Worm (Caenorhabditis elegans) whole organism, young adult: ENCODE results near the gene srt-52.

ENCODE experiments used
- B0261.1 ChIP-seq: sonication (generic microtip); optimal IDR thresholded peaks from 2 replicates; lab custom pipeline; 2016; ENCODE audit warnings: mild to moderate bottlenecking, missing genetic modification characterization, moderate library complexity, missing compliant biosample characterization
- B0336.3 ChIP-seq: fragments of 200-800 bp; sonication (Bioruptor generic); IDR thresholded peaks from 2 replicates; pipeline ENCODE4 v1.3.6; 2022; ENCODE audit warnings: missing genetic modification characterization, missing compliant biosample characterization
- F33H1.4 ChIP-seq: fragments of 200-800 bp; sonication (Bioruptor generic); IDR thresholded peaks from 2 replicates; pipeline ENCODE4 v1.3.6; 2022; ENCODE audit warnings: missing genetic modification reagents, missing genetic modification characterization, missing compliant biosample characterization
- F39B2.1 ChIP-seq: fragments of 200-800 bp; sonication (Bioruptor generic); IDR thresholded peaks from 2 replicates; pipeline ENCODE4 v1.3.6; 2022; ENCODE audit warnings: missing genetic modification reagents, missing genetic modification characterization, missing compliant biosample characterization
- Y56A3A.18 ChIP-seq: fragments of 200-800 bp; sonication (Bioruptor generic); IDR thresholded peaks from 2 replicates; pipeline ENCODE4 v1.3.6; 2022; ENCODE audit warnings: missing genetic modification reagents, missing genetic modification characterization, missing compliant biosample characterization
- aptf-2 ChIP-seq: fragments of 200-800 bp; sonication (Bioruptor generic); conservative IDR thresholded peaks from 2 replicates; pipeline ENCODE4 v1.3.6; 2022; ENCODE audit warnings: missing genetic modification reagents, missing genetic modification characterization, missing compliant biosample characterization
- athp-1 ChIP-seq: sonication (generic microtip); optimal IDR thresholded peaks from 2 replicates; lab custom pipeline; 2017; ENCODE audit warnings: mild to moderate bottlenecking, missing genetic modification characterization, missing compliant biosample characterization
- attf-6 ChIP-seq: fragments of 200-800 bp; sonication (Bioruptor generic); IDR thresholded peaks from 2 replicates; pipeline ENCODE4 v1.3.6; 2022; ENCODE audit warnings: missing genetic modification reagents, missing genetic modification characterization, missing compliant biosample characterization
- cebp-1 ChIP-seq, 2 experiments: fragments of 200-800 bp in 1 of 2; sonication (Bioruptor generic) in 1 of 2; sonication (generic microtip) in 1 of 2; IDR thresholded peaks in 1 of 2; optimal IDR thresholded peaks in 1 of 2; 2 replicates each; pipeline versions ENCODE4 v1.3.6 to Lab custom; 2017 to 2022; ENCODE audit warnings: missing compliant biosample characterization in 2 of 2, missing genetic modification characterization in 2 of 2, mild to moderate bottlenecking in 1 of 2, missing genetic modification reagents in 1 of 2, moderate library complexity in 1 of 2
- ceh-100 ChIP-seq: fragments of 200-800 bp; sonication (Bioruptor generic); IDR thresholded peaks from 2 replicates; pipeline ENCODE4 v1.3.6; 2022; ENCODE audit warnings: missing genetic modification reagents, missing genetic modification characterization, missing compliant biosample characterization
- ceh-91 ChIP-seq: fragments of 200-800 bp; sonication (Bioruptor generic); IDR thresholded peaks from 2 replicates; pipeline ENCODE4 v1.3.6; 2022; ENCODE audit warnings: missing genetic modification reagents, missing genetic modification characterization, missing compliant biosample characterization
- die-1 ChIP-seq: sonication (generic microtip); optimal IDR thresholded peaks from 2 replicates; lab custom pipeline; 2016; ENCODE audit warnings: missing genotype, mild to moderate bottlenecking, missing genetic modification characterization, missing compliant biosample characterization
- egrh-3 ChIP-seq: fragments of 200-800 bp; sonication (Bioruptor generic); IDR thresholded peaks from 2 replicates; pipeline ENCODE4 v1.3.6; 2022; ENCODE audit warnings: missing genetic modification reagents, missing genetic modification characterization, missing compliant biosample characterization
- fkh-3 ChIP-seq: sonication (generic microtip); optimal IDR thresholded peaks from 2 replicates; lab custom pipeline; 2016; ENCODE audit warnings: mild to moderate bottlenecking, missing genetic modification characterization, missing compliant biosample characterization
- hlh-26 ChIP-seq: fragments of 200-800 bp; sonication (Bioruptor generic); conservative IDR thresholded peaks from 2 replicates; pipeline ENCODE4 v1.3.6; 2022; ENCODE audit warnings: missing genetic modification reagents, missing genetic modification characterization, missing compliant biosample characterization
- hmg-1.2 ChIP-seq: fragments of 200-800 bp; sonication (Bioruptor generic); IDR thresholded peaks from 2 replicates; pipeline ENCODE4 v1.3.6; 2022; ENCODE audit warnings: missing genetic modification reagents, missing genetic modification characterization, missing compliant biosample characterization
- hsf-1 ChIP-seq: fragments of 200-800 bp; sonication (Bioruptor generic); IDR thresholded peaks from 2 replicates; pipeline ENCODE4 v1.3.6; 2022; ENCODE audit warnings: missing genetic modification reagents, missing genetic modification characterization, missing compliant biosample characterization
- lin-26 ChIP-seq: fragments of 200-800 bp; sonication (Bioruptor generic); IDR thresholded peaks from 2 replicates; pipeline ENCODE4 v1.3.6; 2022; ENCODE audit warnings: missing genetic modification reagents, missing genetic modification characterization, missing compliant biosample characterization
- lin-54 ChIP-seq: fragments of 200-800 bp; sonication (Bioruptor generic); optimal IDR thresholded peaks from 2 replicates; lab custom pipeline; 2018; ENCODE audit warnings: mild to moderate bottlenecking, missing genetic modification characterization, missing compliant biosample characterization
- lsl-1 ChIP-seq: fragments of 200-800 bp; sonication (Bioruptor generic); optimal IDR thresholded peaks from 2 replicates; lab custom pipeline; 2018; ENCODE audit warnings: mild to moderate bottlenecking, missing genetic modification characterization, moderate library complexity, missing compliant biosample characterization
- madf-3 ChIP-seq: fragments of 200-800 bp; sonication (Bioruptor generic); IDR thresholded peaks from 2 replicates; pipeline ENCODE4 v1.3.6; 2022; ENCODE audit warnings: missing genetic modification reagents, missing genetic modification characterization, missing compliant biosample characterization
- madf-6 ChIP-seq: fragments of 200-800 bp; sonication (Bioruptor generic); IDR thresholded peaks from 2 replicates; pipeline ENCODE4 v1.3.6; 2022; ENCODE audit warnings: missing genetic modification reagents, missing genetic modification characterization, missing compliant biosample characterization
- mcd-1 ChIP-seq: fragments of 200-800 bp; sonication (Bioruptor generic); IDR thresholded peaks from 2 replicates; pipeline ENCODE4 v1.3.6; 2022; ENCODE audit warnings: missing genetic modification reagents, missing genetic modification characterization, missing compliant biosample characterization
- nfya-2 ChIP-seq: fragments of 200-800 bp; sonication (Bioruptor generic); IDR thresholded peaks from 2 replicates; pipeline ENCODE4 v1.3.6; 2022; ENCODE audit warnings: missing genetic modification reagents, missing genetic modification characterization, missing compliant biosample characterization
- nhr-179 ChIP-seq: sonication (generic microtip); optimal IDR thresholded peaks from 2 replicates; lab custom pipeline; 2016; ENCODE audit warnings: mild to moderate bottlenecking, missing genetic modification characterization, missing compliant biosample characterization
- pbrm-1 ChIP-seq: fragments of 200-800 bp; sonication (Bioruptor generic); IDR thresholded peaks from 2 replicates; pipeline ENCODE4 v1.3.6; 2022; ENCODE audit warnings: missing genetic modification reagents, missing genetic modification characterization, missing compliant biosample characterization
- rcor-1 ChIP-seq: fragments of 200-800 bp; sonication (Bioruptor generic); IDR thresholded peaks from 2 replicates; pipeline ENCODE4 v1.3.6; 2022; ENCODE audit warnings: missing genetic modification reagents, missing genetic modification characterization, missing compliant biosample characterization
- rpc-1 ChIP-seq, 2 experiments: fragments of 150-350 bp in 1 of 2; sonication (generic microtip) in 1 of 2; optimal IDR thresholded peaks; 2 replicates each; lab custom pipeline; 2014 to 2018; ENCODE audit warnings: missing biosample characterization in 1 of 2, missing genetic modification characterization in 1 of 2, missing genetic modification reagents in 1 of 2, missing genotype in 1 of 2
- snpc-1.1 ChIP-seq: sonication (generic microtip); optimal IDR thresholded peaks from 2 replicates; lab custom pipeline; 2017; ENCODE audit warnings: missing genetic modification characterization, mild to moderate bottlenecking, missing compliant biosample characterization, antibody characterized with exemption, moderate library complexity, missing genotype, missing genetic modification reagents; ENCODE audit not compliant: insufficient read depth
- snpc-1.3 ChIP-seq: sonication (generic microtip); optimal IDR thresholded peaks from 2 replicates; lab custom pipeline; 2017; ENCODE audit warnings: missing genetic modification characterization, mild to moderate bottlenecking, missing compliant biosample characterization, antibody characterized with exemption, moderate library complexity, missing genotype, missing genetic modification reagents; ENCODE audit not compliant: insufficient read depth
- tbp1 ChIP-seq: fragments of 200-800 bp; sonication (Bioruptor generic); optimal IDR thresholded peaks from 2 replicates; lab custom pipeline; 2018; ENCODE audit warnings: mild to moderate bottlenecking, missing genetic modification characterization, missing compliant biosample characterization
- tlf-1 ChIP-seq: fragments of 200-800 bp; sonication (Bioruptor generic); optimal IDR thresholded peaks from 2 replicates; lab custom pipeline; 2018; ENCODE audit warnings: mild to moderate bottlenecking, missing genetic modification characterization, missing compliant biosample characterization
- zim-3 ChIP-seq: sonication (generic microtip); optimal IDR thresholded peaks from 2 replicates; lab custom pipeline; 2017; ENCODE audit warnings: mild to moderate bottlenecking, missing genetic modification characterization, moderate library complexity, missing compliant biosample characterization
- ztf-18 ChIP-seq: sonication (generic microtip); optimal IDR thresholded peaks from 2 replicates; lab custom pipeline; 2016; ENCODE audit warnings: missing genotype, mild to moderate bottlenecking, missing genetic modification characterization, missing compliant biosample characterization
- ztf-26 ChIP-seq: sonication (generic microtip); optimal IDR thresholded peaks from 2 replicates; lab custom pipeline; 2017; ENCODE audit warnings: missing genetic modification characterization, missing compliant biosample characterization

Gene srt-52

DNA sequence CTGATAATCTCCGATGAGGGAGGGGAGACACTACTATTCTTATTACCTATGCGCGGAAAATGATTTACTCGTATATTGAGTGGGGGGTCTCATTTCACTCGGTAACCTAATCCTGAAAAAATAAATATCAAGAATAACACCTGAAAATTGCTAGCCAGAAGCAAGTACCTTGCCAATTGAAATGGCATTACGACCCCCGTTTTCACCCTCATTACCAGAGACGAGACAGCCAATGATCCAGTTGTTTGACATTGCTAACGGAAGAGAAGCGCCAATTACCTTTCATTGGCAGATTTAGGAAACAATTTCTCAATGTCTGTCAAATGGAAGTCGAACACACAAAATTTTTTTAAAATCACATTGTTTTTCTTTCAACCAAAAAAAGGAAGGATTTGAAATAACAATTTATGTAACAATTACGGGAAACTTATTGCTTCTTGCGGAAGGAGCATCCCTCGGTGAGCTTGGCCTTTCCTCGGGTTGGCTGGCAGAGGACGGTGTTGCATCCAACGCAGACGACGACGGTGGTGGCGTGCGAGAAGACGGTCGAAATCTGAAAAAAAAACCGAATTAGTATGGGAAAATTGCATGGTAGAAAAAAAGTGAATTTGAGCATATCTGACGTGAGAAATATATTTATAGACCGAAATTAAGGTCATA is 47.3 kb upstream of the srt-52 start (continued):
- TF ChIP-seq snpc-1.1 (tag; lab: Kevin White, UChicago) (peak; percentile 7), Y56A3A.18 (GFP tag; lab: Robert Waterston, UW) (peak; percentile 79), madf-3 (GFP tag; lab: Robert Waterston, UW) (peak; percentile 47; the same call in 1 of the 2 replicates), ztf-26 (tag; lab: Kevin White, UChicago) (no peak), fkh-3 (tag; lab: Kevin White, UChicago) (peak; percentile 33), F39B2.1 (GFP tag; lab: Robert Waterston, UW) (peak; percentile 74), lin-54 (peak; percentile 76), aptf-2 (GFP tag; lab: Robert Waterston, UW) (no peak), hsf-1 (GFP tag; lab: Robert Waterston, UW) (peak; percentile 80), nfya-2 (GFP tag; lab: Robert Waterston, UW) (0 out of 2 replicates have a peak, but pooled peaks have one; percentile 62), mcd-1 (GFP tag; lab: Robert Waterston, UW) (peak; percentile 41; the same call in 1 of the 2 replicates), B0261.1 (tag; lab: Kevin White, UChicago) (no peak), madf-6 (GFP tag; lab: Robert Waterston, UW) (peak; percentile 81), ceh-100 (GFP tag; lab: Robert Waterston, UW) (peak; percentile 46), die-1 (tag; lab: Kevin White, UChicago) (peak; percentile 6), lin-26 (GFP tag; lab: Robert Waterston, UW) (peak; percentile 69; the same call in 1 of the 2 replicates), hmg-1.2 (GFP tag; lab: Robert Waterston, UW) (peak; percentile 44), B0336.3 (GFP tag; lab: Robert Waterston, UW) (peak; percentile 95), snpc-1.3 (tag; lab: Kevin White, UChicago) (peak; percentile 34), athp-1 (tag; lab: Kevin White, UChicago) (peak; percentile 32), zim-3 (tag; lab: Kevin White, UChicago) (peak; percentile 61), tlf-1 (peak; percentile 12), tbp1 (GFP tag; lab: Kevin White, UChicago) (peak; percentile 41), cebp-1 (GFP tag; IDR thresholded peaks at IDR 0.05; lab: Robert Waterston, UW) (no peak), cebp-1 (tag; optimal IDR thresholded peaks at IDR 0.05; lab: Kevin White, UChicago) (peak; percentile 29), rcor-1 (GFP tag; lab: Robert Waterston, UW) (peak; percentile 66; the same call in 1 of the 2 replicates), pbrm-1 (GFP tag; lab: Robert Waterston, UW) (peak; percentile 70)

DNA sequence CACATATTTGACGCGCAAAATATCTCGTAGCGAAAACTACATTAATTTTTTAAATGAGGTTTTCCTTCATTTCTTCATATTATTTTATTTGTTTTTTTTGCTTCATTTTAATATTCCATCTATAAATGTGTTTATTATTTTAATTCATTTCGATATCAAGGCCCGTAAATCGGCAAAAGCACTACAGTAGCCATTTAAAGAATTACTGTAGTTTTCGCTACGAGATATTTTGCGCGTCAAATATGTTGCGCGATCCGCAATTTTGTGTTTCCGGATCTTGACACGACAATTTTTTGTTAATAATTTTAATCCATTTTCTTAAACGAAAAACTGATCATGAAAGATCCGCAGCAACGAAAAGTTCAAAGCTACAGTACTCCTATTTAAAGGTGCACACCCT is 46.3 kb upstream of the srt-52 start:
- TF ChIP-seq nhr-179 (tag; lab: Kevin White, UChicago) (no peak), ztf-18 (tag; lab: Kevin White, UChicago) (no peak), ceh-91 (GFP tag; lab: Robert Waterston, UW) (peak; percentile 51), nfya-2 (GFP tag; lab: Robert Waterston, UW) (no peak), F33H1.4 (GFP tag; lab: Robert Waterston, UW) (peak; percentile 37; the same call in 1 of the 2 replicates), egrh-3 (GFP tag; lab: Robert Waterston, UW) (no peak), hlh-26 (no peak), attf-6 (GFP tag; lab: Robert Waterston, UW) (no peak), rpc-1 (optimal IDR thresholded peaks at IDR 0.05; lab: Kevin White, UChicago) (no peak), rpc-1 (tag; optimal IDR thresholded peaks at IDR 0.05; lab: Kevin White, UChicago) (no peak), madf-3 (GFP tag; lab: Robert Waterston, UW) (no peak), lsl-1 (GFP tag; lab: Kevin White, UChicago) (peak; percentile 69)
